Worm (Caenorhabditis elegans): ENCODE results near the gene lurp-3.
"Not testable (repeated sequence)": the region's sequence is repeated elsewhere in the genome, so short reads cannot be mapped to it uniquely, and the experiment has no call there.

The lurp-3 gene

DNA sequence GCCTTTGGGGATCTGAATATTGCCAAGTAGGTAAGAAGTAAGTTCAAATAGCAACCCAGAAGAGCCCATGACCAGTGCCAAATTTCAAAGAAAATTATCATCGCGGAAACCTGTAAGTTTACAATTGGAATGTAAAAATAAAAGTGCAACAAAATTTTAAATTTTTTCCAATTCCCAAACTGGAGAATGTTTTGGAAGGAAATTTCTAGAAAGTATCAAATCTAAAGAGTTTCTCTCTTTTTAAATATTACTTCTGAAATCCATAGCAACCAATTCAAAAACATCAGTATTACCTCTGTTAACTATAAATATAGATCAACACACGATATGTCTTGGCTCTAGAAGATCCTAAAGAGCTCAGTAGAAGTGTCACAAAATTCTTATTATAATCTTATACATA is 26.9 kb upstream of the lurp-3 start, which contains the start of gene srd-19:
Gene srd-19 (minus strand): TSS at position 101 of the 400 bp plus-strand sequence.
- TF ChIP-seq unc-39 (tag; optimal IDR thresholded peaks at IDR 0.05) (no peak), tbx-8 (GFP tag; optimal IDR thresholded peaks at IDR 0.05) (no peak), zip-8 (tag; optimal IDR thresholded peaks at IDR 0.05) (no peak), mab-5 (tag; optimal IDR thresholded peaks at IDR 0.05) (no peak), nhr-2 (tag; optimal IDR thresholded peaks at IDR 0.05) (no peak), cnd-1 (tag; optimal IDR thresholded peaks at IDR 0.05) (no peak), drap-1 (GFP tag; optimal IDR thresholded peaks at IDR 0.05) (no peak), snpc-4 (tag; optimal IDR thresholded peaks at IDR 0.05) (no peak)

DNA sequence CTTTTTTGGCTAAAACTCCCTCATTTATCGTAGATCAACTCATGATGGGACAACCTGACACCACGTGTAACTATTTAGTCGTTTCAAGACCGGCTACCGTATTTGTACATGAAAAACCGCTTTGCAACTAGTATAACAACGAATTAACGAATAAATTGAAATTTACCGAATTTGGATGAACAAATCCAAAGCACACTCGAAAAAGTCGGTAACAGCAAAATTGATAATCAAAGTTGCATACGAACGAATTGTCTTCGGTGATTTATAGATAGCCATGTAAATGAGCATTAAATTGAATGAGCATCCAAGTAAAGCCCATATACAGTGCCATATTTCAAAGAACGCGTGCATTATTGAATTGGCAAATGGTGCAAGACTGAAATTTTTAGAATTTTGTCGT is 23.2 kb upstream of the lurp-3 start, which contains the start of gene srd-17:
Gene srd-17 (minus strand): TSS at position 351 of the 400 bp plus-strand sequence.
- no peak for TF ChIP-seq sem-2 (GFP tag; optimal IDR thresholded peaks at IDR 0.05)
- peak; percentile 37 for TF ChIP-seq nhr-12 (tag; optimal IDR thresholded peaks at IDR 0.05)

DNA sequence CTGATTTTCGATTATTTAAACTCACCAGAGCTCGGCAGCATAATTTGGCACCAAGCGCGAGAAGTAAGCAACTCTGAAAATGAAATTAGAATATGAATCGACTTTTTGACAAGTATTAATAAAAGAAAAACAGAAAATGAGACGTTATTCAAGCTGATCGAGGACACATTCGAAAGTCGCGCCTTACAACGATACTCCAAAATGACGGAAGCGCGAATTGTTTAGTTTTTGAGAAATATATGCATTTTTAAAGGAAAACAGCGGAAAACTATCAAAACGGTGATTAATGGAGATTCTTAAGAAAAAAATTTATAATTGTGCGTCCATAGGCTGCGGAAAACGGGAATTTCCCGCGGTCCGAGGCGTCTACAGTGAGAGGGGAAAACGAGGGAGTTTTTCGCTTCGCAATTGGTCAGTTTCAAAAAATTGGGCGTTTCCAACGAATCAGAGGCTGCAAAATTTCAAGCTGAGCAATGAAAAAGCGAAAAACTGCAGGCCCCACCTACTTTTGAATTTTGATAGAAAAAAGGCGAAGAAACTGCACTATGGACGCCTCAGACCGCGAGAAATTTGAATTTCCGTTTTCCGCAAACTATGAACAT is 18.0 kb upstream of the lurp-3 start, which contains the start of gene mes-4:
Gene mes-4 (minus strand): TSS at position 73 of the 602 bp plus-strand sequence.
- TF ChIP-seq ham-2 (GFP tag; optimal IDR thresholded peaks at IDR 0.05) (no peak), unc-62 (GFP tag; optimal IDR thresholded peaks at IDR 0.05) (no peak), snpc-4 (tag; optimal IDR thresholded peaks at IDR 0.05) (no peak), nhr-237 (tag; optimal IDR thresholded peaks at IDR 0.05) (no peak), M03D4.4 (tag; optimal IDR thresholded peaks at IDR 0.05) (no peak), sem-2 (GFP tag; optimal IDR thresholded peaks at IDR 0.05) (no peak), sptf-1 (tag; optimal IDR thresholded peaks at IDR 0.05) (no peak), blmp-1 (tag; optimal IDR thresholded peaks at IDR 0.05) (no peak), elt-3 (tag; optimal IDR thresholded peaks at IDR 0.05) (no peak), lsy-2 (tag; optimal IDR thresholded peaks at IDR 0.05) (no peak), drap-1 (GFP tag; optimal IDR thresholded peaks at IDR 0.05) (no peak), ceh-39 (tag; optimal IDR thresholded peaks at IDR 0.05) (no peak)

DNA sequence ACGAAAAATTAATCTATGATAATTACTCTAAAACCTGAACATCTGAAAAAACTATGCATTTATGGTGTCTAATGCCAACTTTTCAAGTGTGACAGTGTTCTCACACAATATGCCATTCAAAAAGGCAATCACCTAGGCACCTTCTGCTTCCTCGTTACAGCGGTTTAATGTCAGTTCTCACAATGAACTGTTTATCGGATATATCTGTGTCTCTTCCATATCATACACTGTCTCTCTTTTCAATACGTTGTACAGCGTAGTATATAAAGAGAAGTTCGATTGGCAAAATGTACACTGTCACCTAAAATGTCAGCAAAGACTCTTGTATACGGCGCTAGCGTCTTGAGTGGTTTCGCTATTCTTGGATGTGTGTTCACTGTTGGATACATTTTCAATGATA is 13.9 kb upstream of the lurp-3 start, which contains the start of gene col-162:
Gene col-162 (plus strand): TSS at position 301 of the 400 bp plus-strand sequence.
- no peak for TF ChIP-seq pha-4 (tag; optimal IDR thresholded peaks at IDR 0.05)
- TF ChIP-seq snpc-4 (tag; optimal IDR thresholded peaks at IDR 0.05) = no peak
- no peak for TF ChIP-seq elt-1 (tag; optimal IDR thresholded peaks at IDR 0.05; ENCODE audit: borderline replicate concordance, insufficient read depth)
- no peak for TF ChIP-seq nhr-28 (tag; optimal IDR thresholded peaks at IDR 0.05)
- no peak for TF ChIP-seq mep-1 (tag; optimal IDR thresholded peaks at IDR 0.05)
- no peak for TF ChIP-seq mab-5 (tag; optimal IDR thresholded peaks at IDR 0.05)
- no peak for TF ChIP-seq nhr-2 (tag; optimal IDR thresholded peaks at IDR 0.05)
- TF ChIP-seq zip-8 (tag; optimal IDR thresholded peaks at IDR 0.05) = no peak
- TF ChIP-seq unc-39 (tag; optimal IDR thresholded peaks at IDR 0.05) = no peak

DNA sequence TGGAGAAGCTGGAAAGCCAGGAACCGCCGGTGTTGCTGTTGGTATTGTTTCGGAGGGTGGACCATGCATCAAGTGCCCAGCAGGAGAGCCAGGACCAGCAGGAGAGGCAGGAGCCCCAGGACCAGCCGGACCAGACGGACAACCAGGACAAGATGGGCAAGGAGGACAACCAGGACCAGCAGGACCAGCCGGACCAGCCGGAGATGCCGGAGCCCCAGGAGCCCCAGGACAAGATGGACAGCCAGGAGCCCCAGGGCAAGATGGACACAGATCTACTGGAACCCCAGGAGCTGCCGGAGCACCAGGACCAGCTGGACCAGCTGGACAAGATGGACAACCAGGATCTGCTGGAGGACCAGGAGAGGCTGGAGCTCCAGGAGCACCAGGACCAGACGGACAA is 12.7 kb upstream of the lurp-3 start:
- TF ChIP-seq ham-2 (GFP tag; optimal IDR thresholded peaks at IDR 0.05) = no peak

ce11 chrV:13443535-13443934 is 12.0 kb upstream of the lurp-3 start, which contains the start of gene Y2H9A.6:
TSS of gene Y2H9A.6 (plus strand) at chrV:13443835.
- TF ChIP-seq M03D4.4, elt-3, nhr-12 (tag; optimal IDR thresholded peaks at IDR 0.05): not testable (repeated sequence)

ce11 chrV:13445229-13445949 is 10.2 kb upstream of the lurp-3 start, which contains the start of gene Y2H9A.4:
TSS of gene Y2H9A.4 (plus strand) at chrV:13445899.
- TF ChIP-seq unc-39 (tag; optimal IDR thresholded peaks at IDR 0.05) (no peak), tbx-8 (GFP tag; optimal IDR thresholded peaks at IDR 0.05) (no peak), ceh-83 (GFP tag; optimal IDR thresholded peaks at IDR 0.05) (no peak), elt-3 (tag; optimal IDR thresholded peaks at IDR 0.05) (no peak), lin-13 (tag; optimal IDR thresholded peaks at IDR 0.05) (no peak), bed-3 (GFP tag; optimal IDR thresholded peaks at IDR 0.05) (no peak), ces-1 (GFP tag; optimal IDR thresholded peaks at IDR 0.05) (no peak), ceh-39 (tag; optimal IDR thresholded peaks at IDR 0.05) (no peak), ham-2 (GFP tag; optimal IDR thresholded peaks at IDR 0.05) (no peak), mep-1 (tag; optimal IDR thresholded peaks at IDR 0.05) (no peak), unc-120 (tag; optimal IDR thresholded peaks at IDR 0.05; ENCODE audit: poor library complexity, severe bottlenecking) (no peak), elt-1 (tag; optimal IDR thresholded peaks at IDR 0.05; ENCODE audit: borderline replicate concordance, insufficient read depth) (no peak)
